Fruit fly (Drosophila melanogaster) Kc167 (cell line): ENCODE measurements around the gene CG32213.

Experiments
- Myc ChIP-seq: fragments of >200 bp; optimal IDR thresholded peaks from 2 replicates; lab custom pipeline; 2017; ENCODE audit warnings: missing external identifiers
- Sin3A ChIP-seq: fragments of >200 bp; optimal IDR thresholded peaks from 2 replicates; lab custom pipeline; 2018; ENCODE audit warnings: missing external identifiers
- h ChIP-seq: fragments of >200 bp; optimal IDR thresholded peaks from 3 replicates; lab custom pipeline; 2018; ENCODE audit warnings: missing external identifiers
- insv ChIP-seq: fragments of >200 bp; optimal IDR thresholded peaks from 3 replicates; lab custom pipeline; 2018; ENCODE audit warnings: missing external identifiers
- psq ChIP-seq: fragments of >200 bp; optimal IDR thresholded peaks from 2 replicates; lab custom pipeline; 2017; ENCODE audit warnings: missing external identifiers
- ttk ChIP-seq: sonication (Bioruptor generic); optimal IDR thresholded peaks from 2 replicates; lab custom pipeline; 2017; ENCODE audit warnings: missing external identifiers

DNA sequence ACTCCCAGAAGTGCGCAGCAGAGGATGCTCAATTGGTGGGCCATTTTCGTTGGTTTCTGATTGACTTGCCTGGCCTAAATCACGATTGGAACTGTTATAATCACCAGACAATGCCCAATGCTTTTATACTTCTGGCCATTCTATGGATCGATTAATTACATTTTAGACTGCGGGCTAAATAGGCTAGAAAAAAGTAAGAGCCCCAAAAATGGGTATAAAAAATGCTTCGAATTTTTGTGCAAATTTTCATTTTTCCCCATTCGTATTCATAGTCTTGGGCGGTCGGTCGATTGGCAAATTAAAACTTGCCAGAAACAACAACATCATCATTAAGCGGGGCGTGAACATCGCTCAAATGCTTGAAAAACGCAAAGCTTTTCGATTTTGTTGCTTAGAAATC lies 42.6 kb downstream of the CG32213 start, which contains the start of gene Cpr76Ba:
- TF ChIP-seq h (lab: Kevin White, UChicago) (no peak), insv (lab: Kevin White, UChicago) (no peak), psq (lab: Kevin White, UChicago) (no peak), Sin3A (lab: Kevin White, UChicago) (no peak), ttk (lab: Kevin White, UChicago) (no peak), Myc (lab: Kevin White, UChicago) (no peak)
